Fruit fly (Drosophila melanogaster) S2 (cell line): ENCODE measurements around the gene CG15529.

Experiments
- CG8478 ChIP-seq: fragments of >200 bp; optimal IDR thresholded peaks from 2 replicates; lab custom pipeline; 2018
- CTCF ChIP-seq, 2 experiments: fragments of >200 bp; optimal IDR thresholded peaks; 2 replicates each; lab custom pipeline; 2018

Gene CG15529

dm6 chr3R:30176314-30176713, 24.5 kb downstream of the CG15529 start:
- TF ChIP-seq CG8478 (lab: Kevin White, UChicago): no peak
- TF ChIP-seq CTCF (optimal IDR thresholded peaks at IDR 0.05; lab: Kevin White, UChicago): no peak

dm6 chr3R:30177494-30177893, 25.6 kb downstream of the CG15529 start, which contains the start of the genes CG1983 and CG15530:
TSS of gene CG1983 (minus strand) at chr3R:30177700.
TSS of gene CG15530 (plus strand) at chr3R:30177877.
- TF ChIP-seq CG8478 (lab: Kevin White, UChicago) (no peak), CTCF (optimal IDR thresholded peaks at IDR 0.05; lab: Kevin White, UChicago) (no peak)

- TF ChIP-seq CG8478 (lab: Kevin White, UChicago): no peak
- no peak for TF ChIP-seq CTCF (optimal IDR thresholded peaks at IDR 0.05; lab: Kevin White, UChicago)
Observed at dm6 chr3R:30179934-30180333, 28.1 kb downstream of the CG15529 start, which contains the start of gene Bet5. TSS of gene Bet5 (plus strand) at chr3R:30180232.

- TF ChIP-seq CTCF (optimal IDR thresholded peaks at IDR 0.05; lab: Kevin White, UChicago) (no peak), CG8478 (lab: Kevin White, UChicago) (no peak)
Observed at dm6 chr3R:30183872-30184271, 32.0 kb downstream of the CG15529 start.

dm6 chr3R:30189398-30189797, 37.5 kb downstream of the CG15529 start:
- TF ChIP-seq CTCF (optimal IDR thresholded peaks at IDR 0.05; lab: Kevin White, UChicago) (no peak), CG8478 (lab: Kevin White, UChicago) (no peak)

dm6 chr3R:30189836-30190235, 38.0 kb downstream of the CG15529 start:
- TF ChIP-seq CG8478 (lab: Kevin White, UChicago): no peak

- TF ChIP-seq CG8478 (lab: Kevin White, UChicago) (no peak), CTCF (optimal IDR thresholded peaks at IDR 0.05; lab: Kevin White, UChicago) (no peak)
Observed at dm6 chr3R:30191047-30191446, 39.2 kb downstream of the CG15529 start, which contains the start of gene CG9747. TSS of gene CG9747 (minus strand) at chr3R:30191252.

- TF ChIP-seq CTCF (optimal IDR thresholded peaks at IDR 0.05; lab: Kevin White, UChicago) (no peak), CG8478 (lab: Kevin White, UChicago) (no peak)
Observed at dm6 chr3R:30191462-30191874, 39.6 kb downstream of the CG15529 start.

dm6 chr3R:30193826-30194225, 42.0 kb downstream of the CG15529 start:
- TF ChIP-seq CG8478 (lab: Kevin White, UChicago): no peak
- TF ChIP-seq CTCF (optimal IDR thresholded peaks at IDR 0.05; lab: Kevin White, UChicago): no peak

- peak; percentile 17 to 19 for TF ChIP-seq CTCF (optimal IDR thresholded peaks at IDR 0.05; lab: Kevin White, UChicago)
- no peak for TF ChIP-seq CG8478 (lab: Kevin White, UChicago)
Observed at dm6 chr3R:30195606-30196049, 43.8 kb downstream of the CG15529 start.

- TF ChIP-seq CTCF (optimal IDR thresholded peaks at IDR 0.05; lab: Kevin White, UChicago) (no peak), CG8478 (lab: Kevin White, UChicago) (no peak)
Observed at dm6 chr3R:30196128-30196527, 44.3 kb downstream of the CG15529 start, which contains the start of gene CG15531. TSS of gene CG15531 (minus strand) at chr3R:30196228.

- TF ChIP-seq CTCF (optimal IDR thresholded peaks at IDR 0.05; lab: Kevin White, UChicago) (no peak), CG8478 (lab: Kevin White, UChicago) (no peak)
Observed at dm6 chr3R:30197796-30198195, 45.9 kb downstream of the CG15529 start.

- TF ChIP-seq CG8478 (lab: Kevin White, UChicago): no peak
- no peak for TF ChIP-seq CTCF (optimal IDR thresholded peaks at IDR 0.05; lab: Kevin White, UChicago)
Observed at dm6 chr3R:30198793-30199192, 46.9 kb downstream of the CG15529 start.

dm6 chr3R:30200091-30200698, 48.3 kb downstream of the CG15529 start:
- no peak for TF ChIP-seq CG8478 (lab: Kevin White, UChicago)
- TF ChIP-seq CTCF (optimal IDR thresholded peaks at IDR 0.05; lab: Kevin White, UChicago): no peak

dm6 chr3R:30201064-30201463, 49.2 kb downstream of the CG15529 start:
- TF ChIP-seq CTCF (optimal IDR thresholded peaks at IDR 0.05; lab: Kevin White, UChicago) (no peak), CG8478 (lab: Kevin White, UChicago) (no peak)

- TF ChIP-seq CG8478 (lab: Kevin White, UChicago): no peak
- TF ChIP-seq CTCF (optimal IDR thresholded peaks at IDR 0.05; lab: Kevin White, UChicago): no peak
Observed at dm6 chr3R:30202898-30203103, 50.9 kb downstream of the CG15529 start, which contains the start of gene CG9743. TSS of gene CG9743 (minus strand) at chr3R:30202998.
